Worm (Caenorhabditis elegans): ENCODE measurements around the gene ssq-4.
"Not testable (repeated sequence)": the region's sequence is repeated elsewhere in the genome, so short reads cannot be mapped to it uniquely, and the experiment has no call there.

DNA sequence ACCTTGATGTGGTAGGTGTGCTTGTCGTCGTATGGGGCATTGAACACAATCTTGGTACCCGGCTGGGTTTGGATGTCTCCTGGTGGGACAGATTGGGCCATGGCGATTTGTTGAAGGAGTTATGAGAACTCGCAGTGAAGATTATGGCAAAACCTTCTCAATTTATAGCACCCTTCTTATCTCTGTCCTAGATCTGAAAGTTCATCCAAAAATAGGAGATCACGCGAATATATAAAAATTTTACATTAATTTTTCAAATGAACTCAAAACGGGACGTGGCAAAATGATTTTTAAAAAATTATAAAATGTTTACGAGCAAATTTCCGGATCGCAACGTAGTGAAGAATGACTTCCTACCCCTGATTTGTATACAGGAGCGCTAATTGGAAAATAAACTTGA, 48.7 kb downstream of the ssq-4 start, which contains the start of gene msp-53:
- TF ChIP-seq ama-1 (optimal IDR thresholded peaks at IDR 0.05); tbx-11 (GFP tag; IDR thresholded peaks at IDR 0.05); scrt-1 (GFP tag; IDR thresholded peaks at IDR 0.05); hmbx-1 (tag; optimal IDR thresholded peaks at IDR 0.05); pes-1 (GFP tag; IDR thresholded peaks at IDR 0.05); flt-1 (GFP tag; IDR thresholded peaks at IDR 0.05); hmg-4 (GFP tag; optimal IDR thresholded peaks at IDR 0.05); aly-1 (tag; optimal IDR thresholded peaks at IDR 0.05); ets-7 (tag; optimal IDR thresholded peaks at IDR 0.05); hnd-1 (tag; optimal IDR thresholded peaks at IDR 0.05); tra-4 (tag; optimal IDR thresholded peaks at IDR 0.05): not testable (repeated sequence)

All from whole organism, early embryonic.